Fruit fly (Drosophila melanogaster) whole organism, prepupa: ENCODE measurements around the gene CG31924.

ENCODE experiments used
- CG6163 ChIP-seq: fragments of 200-800 bp; sonication (Bioruptor generic); IDR thresholded peaks from 3 replicates; pipeline ENCODE4 v1.3.6; 2022; ENCODE audit warnings: missing biosample characterization, missing genetic modification characterization
- CG6792 ChIP-seq: fragments of 200-800 bp; sonication (Bioruptor generic); optimal IDR thresholded peaks from 3 replicates; lab custom pipeline; 2016; ENCODE audit warnings: missing biosample characterization, missing genetic modification characterization
- CG6854 ChIP-seq: fragments of 200-800 bp; sonication (Bioruptor generic); optimal IDR thresholded peaks from 2 replicates; lab custom pipeline; 2017; ENCODE audit warnings: missing biosample characterization, mild to moderate bottlenecking, missing genetic modification characterization
- Hr39 ChIP-seq: fragments of 200-800 bp; sonication (Bioruptor generic); optimal IDR thresholded peaks from 2 replicates; lab custom pipeline; 2016; ENCODE audit warnings: missing biosample characterization, missing genetic modification characterization
- Sox15 ChIP-seq: fragments of 200-800 bp; sonication (Bioruptor generic); optimal IDR thresholded peaks from 3 replicates; lab custom pipeline; 2016; ENCODE audit warnings: missing biosample characterization, missing genetic modification characterization
- fd59A ChIP-seq: fragments of 200-800 bp; sonication (Bioruptor generic); optimal IDR thresholded peaks from 2 replicates; lab custom pipeline; 2017; ENCODE audit warnings: missing biosample characterization, mild to moderate bottlenecking, missing genetic modification characterization, missing genetic modification reagents
- lz ChIP-seq: fragments of 200-800 bp; sonication (Bioruptor generic); optimal IDR thresholded peaks from 3 replicates; lab custom pipeline; 2016; ENCODE audit warnings: missing biosample characterization, missing genetic modification characterization

dm6 chr2L:1352768-1353167, 2.0 kb downstream of the CG31924 start, which contains the start of gene CG5556:
- TF ChIP-seq CG6792 (GFP tag; lab: Kevin White, UChicago): no peak
- TF ChIP-seq CG6163 (GFP tag; lab: Robert Waterston, UW): no peak
- TF ChIP-seq Hr39 (GFP tag; lab: Kevin White, UChicago): no peak
- no peak for TF ChIP-seq fd59A (GFP tag; lab: Kevin White, UChicago)
- TF ChIP-seq CG6854 (GFP tag; lab: Kevin White, UChicago): no peak
- TF ChIP-seq lz: no peak
- no peak for TF ChIP-seq Sox15
